Worm (Caenorhabditis elegans) whole organism, young adult: ENCODE measurements around the gene Y75B8A.19.

Source experiments
- B0261.1 ChIP-seq: sonication (generic microtip); optimal IDR thresholded peaks from 2 replicates; lab custom pipeline; 2016; ENCODE audit warnings: mild to moderate bottlenecking, missing genetic modification characterization, moderate library complexity, missing compliant biosample characterization
- C06A6.2 ChIP-seq: fragments of 200-800 bp; sonication (Bioruptor generic); conservative IDR thresholded peaks from 2 replicates; pipeline ENCODE4 v1.3.6; 2022; ENCODE audit warnings: missing genetic modification characterization, missing compliant biosample characterization
- F33H1.4 ChIP-seq: fragments of 200-800 bp; sonication (Bioruptor generic); IDR thresholded peaks from 2 replicates; pipeline ENCODE4 v1.3.6; 2022; ENCODE audit warnings: missing genetic modification reagents, missing genetic modification characterization, missing compliant biosample characterization
- F49E8.2 ChIP-seq: sonication (generic microtip); optimal IDR thresholded peaks from 3 replicates; lab custom pipeline; 2017; ENCODE audit warnings: missing genetic modification characterization, mild to moderate bottlenecking, missing compliant biosample characterization, antibody characterized with exemption, moderate library complexity; ENCODE audit not compliant: insufficient read depth
- F57C9.4 ChIP-seq: sonication (generic microtip); optimal IDR thresholded peaks from 2 replicates; lab custom pipeline; 2017; ENCODE audit warnings: mild to moderate bottlenecking, missing genetic modification characterization, missing compliant biosample characterization
- T07F8.4 ChIP-seq: sonication (generic microtip); optimal IDR thresholded peaks from 2 replicates; lab custom pipeline; 2016; ENCODE audit warnings: mild to moderate bottlenecking, missing genetic modification characterization, moderate library complexity, missing compliant biosample characterization
- T26A5.8 ChIP-seq: sonication (generic microtip); optimal IDR thresholded peaks from 2 replicates; lab custom pipeline; 2016; ENCODE audit warnings: missing genetic modification characterization, missing compliant biosample characterization
- Y53F4B.3 ChIP-seq: fragments of 200-800 bp; sonication (Bioruptor generic); IDR thresholded peaks from 2 replicates; pipeline ENCODE4 v1.3.6; 2022; ENCODE audit warnings: missing genetic modification reagents, missing genetic modification characterization, missing compliant biosample characterization
- Y79H2A.3 ChIP-seq: fragments of 200-800 bp; sonication (Bioruptor generic); conservative IDR thresholded peaks from 2 replicates; pipeline ENCODE4 v1.3.6; 2022; ENCODE audit warnings: missing genetic modification reagents, missing genetic modification characterization, missing compliant biosample characterization
- ZK185.1 ChIP-seq: sonication (generic microtip); optimal IDR thresholded peaks from 2 replicates; lab custom pipeline; 2016; ENCODE audit warnings: mild to moderate bottlenecking, missing genetic modification characterization, missing compliant biosample characterization; ENCODE audit not compliant: poor library complexity, severe bottlenecking
- aptf-3 ChIP-seq: fragments of 200-800 bp; sonication (Bioruptor generic); IDR thresholded peaks from 2 replicates; pipeline ENCODE4 v1.3.6; 2022; ENCODE audit warnings: missing genetic modification characterization, missing compliant biosample characterization
- bed-2 ChIP-seq: fragments of 200-800 bp; sonication (Bioruptor generic); IDR thresholded peaks from 2 replicates; pipeline ENCODE4 v1.3.6; 2022; ENCODE audit warnings: missing genetic modification reagents, missing genetic modification characterization, missing compliant biosample characterization
- cebp-1 ChIP-seq, 2 experiments: fragments of 200-800 bp in 1 of 2; sonication (Bioruptor generic) in 1 of 2; sonication (generic microtip) in 1 of 2; IDR thresholded peaks in 1 of 2; optimal IDR thresholded peaks in 1 of 2; 2 replicates each; pipeline versions ENCODE4 v1.3.6 to Lab custom; 2017 to 2022; ENCODE audit warnings: missing compliant biosample characterization in 2 of 2, missing genetic modification characterization in 2 of 2, mild to moderate bottlenecking in 1 of 2, missing genetic modification reagents in 1 of 2, moderate library complexity in 1 of 2
- cebp-2 ChIP-seq: fragments of 200-800 bp; sonication (Bioruptor generic); IDR thresholded peaks from 2 replicates; pipeline ENCODE4 v1.3.6; 2022; ENCODE audit warnings: missing genetic modification characterization, missing compliant biosample characterization
- ceh-100 ChIP-seq: fragments of 200-800 bp; sonication (Bioruptor generic); IDR thresholded peaks from 2 replicates; pipeline ENCODE4 v1.3.6; 2022; ENCODE audit warnings: missing genetic modification reagents, missing genetic modification characterization, missing compliant biosample characterization
- ceh-91 ChIP-seq: fragments of 200-800 bp; sonication (Bioruptor generic); IDR thresholded peaks from 2 replicates; pipeline ENCODE4 v1.3.6; 2022; ENCODE audit warnings: missing genetic modification reagents, missing genetic modification characterization, missing compliant biosample characterization
- egl-44 ChIP-seq: fragments of 200-800 bp; sonication (Bioruptor generic); IDR thresholded peaks from 2 replicates; pipeline ENCODE4 v1.3.6; 2022; ENCODE audit warnings: missing genetic modification reagents, missing genetic modification characterization, missing compliant biosample characterization
- fkh-3 ChIP-seq: sonication (generic microtip); optimal IDR thresholded peaks from 2 replicates; lab custom pipeline; 2016; ENCODE audit warnings: mild to moderate bottlenecking, missing genetic modification characterization, missing compliant biosample characterization
- hmg-20 ChIP-seq: fragments of 200-800 bp; sonication (Bioruptor generic); IDR thresholded peaks from 2 replicates; pipeline ENCODE4 v1.3.6; 2022; ENCODE audit warnings: missing genetic modification reagents, missing genetic modification characterization, missing compliant biosample characterization
- hrde-1 ChIP-seq: sonication (generic microtip); optimal IDR thresholded peaks from 2 replicates; lab custom pipeline; 2016; ENCODE audit warnings: missing genetic modification characterization, mild to moderate bottlenecking, missing compliant biosample characterization, moderate library complexity, missing genotype, missing genetic modification reagents, borderline replicate concordance
- hsf-1 ChIP-seq: fragments of 200-800 bp; sonication (Bioruptor generic); IDR thresholded peaks from 2 replicates; pipeline ENCODE4 v1.3.6; 2022; ENCODE audit warnings: missing genetic modification reagents, missing genetic modification characterization, missing compliant biosample characterization
- lin-26 ChIP-seq: fragments of 200-800 bp; sonication (Bioruptor generic); IDR thresholded peaks from 2 replicates; pipeline ENCODE4 v1.3.6; 2022; ENCODE audit warnings: missing genetic modification reagents, missing genetic modification characterization, missing compliant biosample characterization
- lin-35 ChIP-seq, 3 experiments: fragments of 150-350 bp in 2 of 3; sonication (generic microtip) in 1 of 3; optimal IDR thresholded peaks; 2 replicates each; lab custom pipeline; 2014 to 2018; ENCODE audit warnings: missing biosample characterization in 3 of 3, missing genetic modification characterization in 3 of 3, missing genetic modification reagents in 3 of 3
- lir-1 ChIP-seq: fragments of 200-800 bp; sonication (Bioruptor generic); conservative IDR thresholded peaks from 2 replicates; pipeline ENCODE4 v1.3.6; 2022; ENCODE audit warnings: missing genetic modification reagents, missing genetic modification characterization, missing compliant biosample characterization
- lsl-1 ChIP-seq: fragments of 200-800 bp; sonication (Bioruptor generic); optimal IDR thresholded peaks from 2 replicates; lab custom pipeline; 2018; ENCODE audit warnings: mild to moderate bottlenecking, missing genetic modification characterization, moderate library complexity, missing compliant biosample characterization
- lsy-27 ChIP-seq: sonication (generic microtip); optimal IDR thresholded peaks from 2 replicates; lab custom pipeline; 2017; ENCODE audit warnings: missing genetic modification characterization, mild to moderate bottlenecking, missing compliant biosample characterization, antibody characterized with exemption, missing genotype, borderline replicate concordance; ENCODE audit not compliant: insufficient read depth
- madf-6 ChIP-seq: fragments of 200-800 bp; sonication (Bioruptor generic); IDR thresholded peaks from 2 replicates; pipeline ENCODE4 v1.3.6; 2022; ENCODE audit warnings: missing genetic modification reagents, missing genetic modification characterization, missing compliant biosample characterization
- mxl-1 ChIP-seq: sonication (generic microtip); optimal IDR thresholded peaks from 2 replicates; lab custom pipeline; 2016; ENCODE audit warnings: missing genetic modification characterization, missing compliant biosample characterization
- nfyb-1 ChIP-seq: fragments of 200-800 bp; sonication (Bioruptor generic); IDR thresholded peaks from 2 replicates; pipeline ENCODE4 v1.3.6; 2022; ENCODE audit warnings: missing genetic modification reagents, missing genetic modification characterization, missing compliant biosample characterization
- nhr-179 ChIP-seq: sonication (generic microtip); optimal IDR thresholded peaks from 2 replicates; lab custom pipeline; 2016; ENCODE audit warnings: mild to moderate bottlenecking, missing genetic modification characterization, missing compliant biosample characterization
- rec-8 ChIP-seq, 2 experiments: sonication (generic microtip); optimal IDR thresholded peaks; 2 replicates each; lab custom pipeline; 2016; ENCODE audit warnings: mild to moderate bottlenecking in 2 of 2, missing genetic modification characterization in 2 of 2, missing genetic modification reagents in 2 of 2, missing genotype in 2 of 2, missing biosample characterization in 1 of 2, missing compliant biosample characterization in 1 of 2, moderate library complexity in 1 of 2
- repo-1 ChIP-seq: sonication (generic microtip); optimal IDR thresholded peaks from 2 replicates; lab custom pipeline; 2017; ENCODE audit warnings: mild to moderate bottlenecking, missing genetic modification characterization, missing compliant biosample characterization
- snpc-1.3 ChIP-seq: sonication (generic microtip); optimal IDR thresholded peaks from 2 replicates; lab custom pipeline; 2017; ENCODE audit warnings: missing genetic modification characterization, mild to moderate bottlenecking, missing compliant biosample characterization, antibody characterized with exemption, moderate library complexity, missing genotype, missing genetic modification reagents; ENCODE audit not compliant: insufficient read depth
- snpc-4 ChIP-seq, 5 experiments: fragments of 150-350 bp in 1 of 5; sonication (generic microtip) in 4 of 5; optimal IDR thresholded peaks; 2 replicates each; lab custom pipeline; 2014 to 2018; ENCODE audit warnings: missing genetic modification characterization in 5 of 5, missing biosample characterization in 3 of 5, antibody characterized with exemption in 2 of 5, mild to moderate bottlenecking in 2 of 5, missing compliant biosample characterization in 2 of 5, missing genotype in 2 of 5, moderate library complexity in 2 of 5, missing genetic modification reagents in 1 of 5
- sptf-2 ChIP-seq: fragments of 200-800 bp; sonication (Bioruptor generic); optimal IDR thresholded peaks from 2 replicates; lab custom pipeline; 2018; ENCODE audit warnings: mild to moderate bottlenecking, missing genetic modification characterization, missing compliant biosample characterization
- tlf-1 ChIP-seq: fragments of 200-800 bp; sonication (Bioruptor generic); optimal IDR thresholded peaks from 2 replicates; lab custom pipeline; 2018; ENCODE audit warnings: mild to moderate bottlenecking, missing genetic modification characterization, missing compliant biosample characterization
- unc-130 ChIP-seq: sonication (generic microtip); optimal IDR thresholded peaks from 2 replicates; lab custom pipeline; 2016; ENCODE audit warnings: missing genetic modification reagents, missing genetic modification characterization, missing compliant biosample characterization
- unc-62 ChIP-seq: fragments of 150-350 bp; optimal IDR thresholded peaks from 2 replicates; lab custom pipeline; 2014; ENCODE audit warnings: missing biosample characterization, missing genetic modification reagents, missing genetic modification characterization
- zfh-2 ChIP-seq: fragments of 200-800 bp; sonication (Bioruptor generic); conservative IDR thresholded peaks from 2 replicates; pipeline ENCODE4 v1.3.6; 2022; ENCODE audit warnings: missing genetic modification reagents, missing genetic modification characterization, missing compliant biosample characterization
- zim-3 ChIP-seq: sonication (generic microtip); optimal IDR thresholded peaks from 2 replicates; lab custom pipeline; 2017; ENCODE audit warnings: mild to moderate bottlenecking, missing genetic modification characterization, moderate library complexity, missing compliant biosample characterization
- ztf-3 ChIP-seq: fragments of 200-800 bp; sonication (Bioruptor generic); optimal IDR thresholded peaks from 2 replicates; lab custom pipeline; 2018; ENCODE audit warnings: mild to moderate bottlenecking, missing genetic modification characterization, missing compliant biosample characterization

Gene Y75B8A.19

DNA sequence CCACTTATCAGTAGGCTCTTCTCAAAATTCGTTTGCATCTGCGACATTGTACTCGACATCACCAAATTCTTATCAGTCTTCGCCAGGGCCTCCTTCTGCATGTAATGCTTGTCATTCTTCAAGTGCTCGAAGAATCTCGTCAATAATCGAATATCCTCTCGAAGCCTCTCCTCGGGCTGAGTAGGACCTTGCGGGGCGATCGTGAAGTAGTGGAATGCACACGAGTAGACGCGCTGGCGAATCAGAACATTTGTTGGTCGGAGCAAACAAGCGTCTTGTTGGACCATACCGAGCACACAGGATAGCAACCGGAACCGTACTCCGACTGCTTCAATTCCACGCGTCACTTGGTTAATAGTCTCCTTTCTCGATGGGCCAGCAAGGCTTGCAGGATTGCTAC lies 34.0 kb downstream of the Y75B8A.19 start (continued):
- TF ChIP-seq Y79H2A.3 (GFP tag; lab: Robert Waterston, UW): no peak
- TF ChIP-seq hrde-1 (tag; lab: Kevin White, UChicago): no peak
- TF ChIP-seq mxl-1: no peak
- no peak for TF ChIP-seq aptf-3 (GFP tag; lab: Robert Waterston, UW)
- TF ChIP-seq unc-62: no peak
- TF ChIP-seq cebp-2 (GFP tag; lab: Robert Waterston, UW): no peak

- TF ChIP-seq ztf-3 (no peak), nfyb-1 (peak; percentile 41; the same call in 1 of the 2 replicates), lsy-27 (tag; lab: Kevin White, UChicago) (no peak), repo-1 (tag; lab: Kevin White, UChicago) (no peak), hrde-1 (tag; lab: Kevin White, UChicago) (no peak), lin-26 (GFP tag; lab: Robert Waterston, UW) (no peak)
These were observed 43.4 kb downstream of the Y75B8A.19 start for ce11 chrIII:12269807-12270206.

DNA sequence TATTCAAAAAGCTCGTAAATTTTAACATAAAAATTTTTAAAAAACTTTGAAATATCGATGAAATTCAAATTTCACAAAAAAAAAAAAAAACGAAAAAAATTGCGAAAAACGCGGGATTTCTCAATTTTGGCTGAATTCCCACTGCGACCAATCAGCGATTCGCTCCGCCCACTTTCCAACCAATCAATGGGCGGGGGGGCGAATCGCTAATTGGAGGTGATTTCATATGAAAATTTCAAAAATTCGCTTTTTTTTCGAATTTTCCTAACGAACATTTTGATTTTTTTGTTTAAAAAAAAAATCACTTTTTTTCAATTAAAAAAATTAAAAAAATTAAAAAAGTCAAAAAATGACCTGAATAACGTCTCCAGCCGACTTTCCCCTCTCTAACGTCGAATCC lies 44.0 kb downstream of the Y75B8A.19 start:
- TF ChIP-seq sptf-2: no peak
- peak; percentile 30; the same call in 1 of the 2 replicates for TF ChIP-seq nfyb-1
- TF ChIP-seq, all 124 proteins: peak for 1

ce11 chrIII:12273598-12274090 lies 47.2 kb downstream of the Y75B8A.19 start, which contains the start of the genes Y75B8A.24 and Y75B8A.25:
Gene Y75B8A.24 (minus strand): TSS chrIII:12273752.
Gene Y75B8A.25 (plus strand): TSS chrIII:12274040.
- TF ChIP-seq egl-44 (GFP tag; lab: Robert Waterston, UW) (no peak), cebp-1 (GFP tag; IDR thresholded peaks at IDR 0.05; lab: Robert Waterston, UW) (no peak), cebp-1 (tag; optimal IDR thresholded peaks at IDR 0.05; lab: Kevin White, UChicago) (peak; percentile 48), snpc-1.3 (tag; lab: Kevin White, UChicago) (peak; percentile 6), zim-3 (tag; lab: Kevin White, UChicago) (no peak), lir-1 (GFP tag; lab: Robert Waterston, UW) (0 out of 2 replicates have a peak, but pooled peaks have one; percentile 12), ceh-91 (GFP tag; lab: Robert Waterston, UW) (peak; percentile 53), lsl-1 (peak; percentile 39), T07F8.4 (tag; lab: Kevin White, UChicago) (no peak), snpc-4 (GFP tag; optimal IDR thresholded peaks at IDR 0.05; lab: Kevin White, UChicago) (peak; percentile 20), snpc-4 (tag; optimal IDR thresholded peaks at IDR 0.05; lab: Kevin White, UChicago) (peak in 3 of 4 experiments; percentile 3 to 51 (median 47)), T26A5.8 (no peak), madf-6 (GFP tag; lab: Robert Waterston, UW) (peak; percentile 78), sptf-2 (no peak), F33H1.4 (GFP tag; lab: Robert Waterston, UW) (peak; percentile 56), ZK185.1 (no peak), F49E8.2 (tag; lab: Kevin White, UChicago) (peak; percentile 23), nhr-179 (tag; lab: Kevin White, UChicago) (no peak), tlf-1 (GFP tag; lab: Kevin White, UChicago) (no peak), unc-130 (GFP tag; lab: Kevin White, UChicago) (peak; percentile 66), zfh-2 (GFP tag; lab: Robert Waterston, UW) (no peak), fkh-3 (tag; lab: Kevin White, UChicago) (no peak), ceh-100 (GFP tag; lab: Robert Waterston, UW) (peak; percentile 42; the same call in 1 of the 2 replicates), F57C9.4 (tag; lab: Kevin White, UChicago) (no peak), C06A6.2 (GFP tag; lab: Robert Waterston, UW) (no peak), hmg-20 (GFP tag; lab: Robert Waterston, UW) (0 out of 2 replicates have a peak, but pooled peaks have one; percentile 28), bed-2 (GFP tag; lab: Robert Waterston, UW) (no peak), Y53F4B.3 (GFP tag; lab: Robert Waterston, UW) (no peak), hsf-1 (GFP tag; lab: Robert Waterston, UW) (no peak), rec-8 (tag; optimal IDR thresholded peaks at IDR 0.05; lab: Kevin White, UChicago) (no peak), lin-35 (GFP tag; optimal IDR thresholded peaks at IDR 0.05; lab: Kevin White, UChicago) (peak in 1 of 3 experiments; percentile 79), B0261.1 (no peak)
